Fruit fly (Drosophila melanogaster) whole organism, embryonic: ENCODE measurements around the gene kairos.

Experiments used
- Adf1 ChIP-seq: fragments of 200-800 bp; sonication (Bioruptor generic); IDR thresholded peaks from 2 replicates; pipeline ENCODE4 v1.3.6; 2022; ENCODE audit warnings: missing biosample characterization, missing genetic modification characterization
- Atf6 ChIP-seq: fragments of 200-800 bp; sonication (Bioruptor generic); IDR thresholded peaks from 2 replicates; pipeline ENCODE4 v1.3.6; 2022; ENCODE audit warnings: missing biosample characterization, missing genetic modification characterization
- CG15696 ChIP-seq: fragments of 200-800 bp; sonication (Bioruptor generic); optimal IDR thresholded peaks from 2 replicates; lab custom pipeline; 2019; ENCODE audit warnings: missing biosample characterization, mild to moderate bottlenecking, missing genetic modification characterization, moderate library complexity
- CG16779 ChIP-seq: fragments of 200-800 bp; sonication (Bioruptor generic); IDR thresholded peaks from 2 replicates; pipeline ENCODE4 v1.3.6; 2022; ENCODE audit warnings: missing biosample characterization, missing genetic modification characterization
- CG17385 ChIP-seq: fragments of 200-800 bp; sonication (Bioruptor generic); optimal IDR thresholded peaks from 3 replicates; lab custom pipeline; 2018; ENCODE audit warnings: missing biosample characterization, mild to moderate bottlenecking, missing genetic modification characterization
- CG2116 ChIP-seq: fragments of 200-800 bp; sonication (Bioruptor generic); optimal IDR thresholded peaks from 3 replicates; lab custom pipeline; 2018; ENCODE audit warnings: missing biosample characterization, mild to moderate bottlenecking, missing genetic modification characterization
- CG31224 ChIP-seq: fragments of 200-800 bp; sonication (Bioruptor generic); IDR thresholded peaks from 2 replicates; pipeline ENCODE4 v1.3.6; 2022; ENCODE audit warnings: missing biosample characterization, missing genetic modification characterization
- CG3163 ChIP-seq: fragments of 200-800 bp; sonication (Bioruptor generic); optimal IDR thresholded peaks from 3 replicates; lab custom pipeline; 2016; ENCODE audit warnings: missing biosample characterization, missing genetic modification characterization
- CG43689 ChIP-seq: fragments of 200-800 bp; sonication (Bioruptor generic); IDR thresholded peaks from 2 replicates; pipeline ENCODE4 v1.3.6; 2022; ENCODE audit warnings: missing biosample characterization, missing genetic modification characterization
- CG4854 ChIP-seq: fragments of 200-800 bp; sonication (Bioruptor generic); optimal IDR thresholded peaks from 2 replicates; lab custom pipeline; 2016; ENCODE audit warnings: missing biosample characterization, missing genetic modification characterization, inconsistent platforms
- CG5953 ChIP-seq: fragments of 200-800 bp; sonication (Bioruptor generic); IDR thresholded peaks from 2 replicates; pipeline ENCODE4 v1.3.6; 2022; ENCODE audit warnings: missing biosample characterization, missing genetic modification characterization
- CG6683 ChIP-seq: fragments of 200-800 bp; sonication (Bioruptor generic); optimal IDR thresholded peaks from 2 replicates; lab custom pipeline; 2017; ENCODE audit warnings: missing biosample characterization, mild to moderate bottlenecking, missing genetic modification characterization, missing genetic modification reagents
- CG6689 ChIP-seq: fragments of 200-800 bp; sonication (Bioruptor generic); IDR thresholded peaks from 2 replicates; pipeline ENCODE4 v1.3.6; 2022; ENCODE audit warnings: missing biosample characterization, missing genetic modification characterization
- CG6765 ChIP-seq: fragments of 200-800 bp; sonication (Bioruptor generic); optimal IDR thresholded peaks from 3 replicates; lab custom pipeline; 2017; ENCODE audit warnings: missing biosample characterization, mild to moderate bottlenecking, missing genetic modification characterization
- CG7745 ChIP-seq: fragments of 200-800 bp; sonication (Bioruptor generic); optimal IDR thresholded peaks from 2 replicates; lab custom pipeline; 2018; ENCODE audit warnings: missing biosample characterization, mild to moderate bottlenecking, missing genetic modification characterization, moderate library complexity
- CG7839 ChIP-seq: fragments of 200-800 bp; sonication (Bioruptor generic); optimal IDR thresholded peaks from 3 replicates; lab custom pipeline; 2018; ENCODE audit warnings: missing biosample characterization, mild to moderate bottlenecking, missing genetic modification characterization, moderate library complexity
- CG8924 ChIP-seq: fragments of 200-800 bp; optimal IDR thresholded peaks from 3 replicates; lab custom pipeline; 2019; ENCODE audit warnings: missing biosample characterization, mild to moderate bottlenecking, missing genetic modification characterization, moderate library complexity
- CG9817 ChIP-seq: fragments of 200-800 bp; sonication (Bioruptor generic); optimal IDR thresholded peaks from 2 replicates; lab custom pipeline; 2018; ENCODE audit warnings: missing biosample characterization, mild to moderate bottlenecking, missing genetic modification characterization, moderate library complexity
- Dip3 ChIP-seq: fragments of 200-800 bp; sonication (Bioruptor generic); optimal IDR thresholded peaks from 3 replicates; lab custom pipeline; 2016; ENCODE audit warnings: missing biosample characterization, missing genetic modification characterization
- Dref ChIP-seq: fragments of 200-800 bp; sonication (Bioruptor generic); IDR thresholded peaks from 2 replicates; pipeline ENCODE4 v1.3.6; 2022; ENCODE audit warnings: missing biosample characterization, missing genetic modification characterization
- E2f2 ChIP-seq: fragments of 200-800 bp; sonication (Bioruptor generic); IDR thresholded peaks from 2 replicates; pipeline ENCODE4 v1.3.6; 2022; ENCODE audit warnings: missing biosample characterization, missing genetic modification characterization
- Ets65A ChIP-seq: fragments of 200-800 bp; sonication (Bioruptor generic); peaks from one replicate; lab custom pipeline; 2016; ENCODE audit warnings: missing biosample characterization, missing genetic modification characterization
- H15 ChIP-seq: fragments of 200-800 bp; sonication (Bioruptor generic); IDR thresholded peaks from 3 replicates; pipeline ENCODE4 v1.3.6; 2022; ENCODE audit warnings: missing biosample characterization, missing genetic modification characterization
- Lhr ChIP-seq: fragments of 200-800 bp; sonication (Bioruptor generic); optimal IDR thresholded peaks from 3 replicates; lab custom pipeline; 2017; ENCODE audit warnings: mild to moderate bottlenecking, missing biosample characterization, missing genetic modification reagents, missing genetic modification characterization
- Mes4 ChIP-seq: fragments of 200-800 bp; sonication (Bioruptor generic); optimal IDR thresholded peaks from 2 replicates; lab custom pipeline; 2016; ENCODE audit warnings: missing biosample characterization, missing genetic modification characterization
- Nf-YB ChIP-seq: fragments of 200-800 bp; sonication (Bioruptor generic); optimal IDR thresholded peaks from 3 replicates; lab custom pipeline; 2019; ENCODE audit warnings: missing biosample characterization, mild to moderate bottlenecking, missing genetic modification characterization, moderate library complexity
- PHDP ChIP-seq: fragments of 200-800 bp; sonication (Bioruptor generic); optimal IDR thresholded peaks from 3 replicates; lab custom pipeline; 2018; ENCODE audit warnings: missing biosample characterization, mild to moderate bottlenecking, missing genetic modification characterization, moderate library complexity
- TFAM ChIP-seq: fragments of 200-800 bp; sonication (Bioruptor generic); optimal IDR thresholded peaks from 2 replicates; lab custom pipeline; 2017; ENCODE audit warnings: missing biosample characterization, missing genetic modification characterization, inconsistent platforms
- YL-1 ChIP-seq: fragments of 200-800 bp; sonication (Bioruptor generic); optimal IDR thresholded peaks from 3 replicates; lab custom pipeline; 2017; ENCODE audit warnings: missing biosample characterization, mild to moderate bottlenecking, missing genetic modification characterization
- ab ChIP-seq: fragments of 200-800 bp; sonication (Bioruptor generic); optimal IDR thresholded peaks from 2 replicates; lab custom pipeline; 2016; ENCODE audit warnings: missing biosample characterization, missing genetic modification characterization
- bab2 ChIP-seq: fragments of 200-800 bp; sonication (Bioruptor generic); optimal IDR thresholded peaks from 2 replicates; lab custom pipeline; 2016; ENCODE audit warnings: missing biosample characterization, missing genetic modification characterization
- cas ChIP-seq: fragments of 200-800 bp; sonication (Bioruptor generic); IDR thresholded peaks from 2 replicates; pipeline ENCODE4 v1.3.6; 2022; ENCODE audit warnings: missing biosample characterization, missing genetic modification characterization
- chn ChIP-seq: fragments of 200-800 bp; sonication (Bioruptor generic); optimal IDR thresholded peaks from 2 replicates; lab custom pipeline; 2016; ENCODE audit warnings: missing biosample characterization, missing genetic modification characterization
- crc ChIP-seq: fragments of 200-800 bp; sonication (Bioruptor generic); optimal IDR thresholded peaks from 2 replicates; lab custom pipeline; 2016; ENCODE audit warnings: missing biosample characterization, missing genetic modification characterization
- crp ChIP-seq, 2 experiments: fragments of 200-800 bp; sonication (Bioruptor generic); optimal IDR thresholded peaks; 2 replicates in 1 of 2; 3 replicates in 1 of 2; lab custom pipeline; 2017; ENCODE audit warnings: missing biosample characterization in 2 of 2, missing genetic modification characterization in 2 of 2, mild to moderate bottlenecking in 1 of 2, moderate library complexity in 1 of 2
- dan ChIP-seq: fragments of 200-800 bp; sonication (Bioruptor generic); IDR thresholded peaks from 2 replicates; pipeline ENCODE4 v1.3.6; 2022; ENCODE audit warnings: missing biosample characterization, missing genetic modification characterization
- hb ChIP-seq: fragments of 200-800 bp; sonication (Bioruptor generic); IDR thresholded peaks from 3 replicates; pipeline ENCODE4 v1.3.6; 2022; ENCODE audit warnings: missing biosample characterization, missing genetic modification characterization; ENCODE audit not compliant: partially characterized antibody
- hbn ChIP-seq: fragments of 200-800 bp; sonication (Bioruptor generic); IDR thresholded peaks from 2 replicates; pipeline ENCODE4 v1.3.6; 2022; ENCODE audit warnings: missing biosample characterization, missing genetic modification characterization; ENCODE audit not compliant: partially characterized antibody
- kay ChIP-seq: fragments of 200-800 bp; sonication (Bioruptor generic); optimal IDR thresholded peaks from 2 replicates; lab custom pipeline; 2016; ENCODE audit warnings: missing biosample characterization, missing genetic modification characterization
- nerfin-2 ChIP-seq: fragments of 200-800 bp; sonication (Bioruptor generic); IDR thresholded peaks from 2 replicates; pipeline ENCODE4 v1.3.6; 2022; ENCODE audit warnings: missing biosample characterization, missing genetic modification characterization; ENCODE audit not compliant: partially characterized antibody
- nom ChIP-seq: fragments of 200-800 bp; sonication (Bioruptor generic); optimal IDR thresholded peaks from 2 replicates; lab custom pipeline; 2017; ENCODE audit warnings: missing biosample characterization, missing genetic modification characterization, mild to moderate bottlenecking, moderate library complexity, missing genetic modification reagents
- rib ChIP-seq: fragments of 200-800 bp; sonication (Bioruptor generic); IDR thresholded peaks from 2 replicates; pipeline ENCODE4 v1.3.6; 2022; ENCODE audit warnings: missing biosample characterization, missing genetic modification characterization
- seq ChIP-seq: fragments of 200-800 bp; sonication (Bioruptor generic); IDR thresholded peaks from 2 replicates; pipeline ENCODE4 v1.3.6; 2022; ENCODE audit warnings: missing biosample characterization, missing genetic modification characterization
- sisA ChIP-seq: fragments of 200-800 bp; sonication (Bioruptor generic); IDR thresholded peaks from 2 replicates; pipeline ENCODE4 v1.3.6; 2022; ENCODE audit warnings: missing biosample characterization, missing genetic modification characterization
- sr ChIP-seq: fragments of 200-800 bp; sonication (Bioruptor generic); IDR thresholded peaks from 3 replicates; pipeline ENCODE4 v1.3.6; 2022; ENCODE audit warnings: missing biosample characterization, missing genetic modification characterization
- stc ChIP-seq: fragments of 200-800 bp; sonication (Bioruptor generic); IDR thresholded peaks from 2 replicates; pipeline ENCODE4 v1.3.6; 2022; ENCODE audit warnings: missing biosample characterization, missing genetic modification characterization
- vfl ChIP-seq: fragments of 200-800 bp; sonication (Bioruptor generic); optimal IDR thresholded peaks from 2 replicates; lab custom pipeline; 2016; ENCODE audit warnings: missing biosample characterization, missing genetic modification characterization
- vnd ChIP-seq: fragments of 200-800 bp; sonication (Bioruptor generic); IDR thresholded peaks from 3 replicates; pipeline ENCODE4 v1.3.6; 2022; ENCODE audit warnings: missing biosample characterization, missing genetic modification characterization; ENCODE audit not compliant: partially characterized antibody
- zen2 ChIP-seq: fragments of 200-800 bp; sonication (Bioruptor generic); IDR thresholded peaks from 3 replicates; pipeline ENCODE4 v1.3.6; 2022; ENCODE audit warnings: missing biosample characterization, missing genetic modification characterization; ENCODE audit not compliant: partially characterized antibody

kairos gene

dm6 chrX:18370775-18371735 lies 15.1 kb upstream of the kairos start (continued):
- TF ChIP-seq CG16779 (GFP tag; lab: Robert Waterston, UW) (no peak), CG3163 (GFP tag; lab: Kevin White, UChicago) (peak; percentile 20), CG15696 (tag; lab: Kevin White, UChicago) (peak; percentile 14), seq (GFP tag; lab: Robert Waterston, UW) (no peak), CG43689 (GFP tag; lab: Robert Waterston, UW) (no peak), kay (GFP tag; lab: Kevin White, UChicago) (no peak), Dref (GFP tag; lab: Robert Waterston, UW) (peak; percentile 93), CG9817 (tag; lab: Kevin White, UChicago) (peak; percentile 41), sr (GFP tag; lab: Robert Waterston, UW) (no peak), E2f2 (peak; percentile 94), Mes4 (GFP tag; lab: Kevin White, UChicago) (no peak), ab (GFP tag; lab: Kevin White, UChicago) (no peak), CG7839 (tag; lab: Kevin White, UChicago) (peak; percentile 17), CG17385 (GFP tag; lab: Kevin White, UChicago) (peak; percentile 5), vfl (GFP tag; lab: Kevin White, UChicago) (peak; percentile 46), sisA (GFP tag; lab: Robert Waterston, UW) (no peak), CG31224 (GFP tag; lab: Robert Waterston, UW) (no peak), Ets65A (GFP tag; lab: Kevin White, UChicago) (peak; percentile 96), TFAM (GFP tag; lab: Kevin White, UChicago) (no peak), hb (peak; percentile 98), YL-1 (GFP tag; lab: Kevin White, UChicago) (peak; percentile 95), stc (GFP tag; lab: Robert Waterston, UW) (no peak), cas (GFP tag; lab: Robert Waterston, UW) (no peak), nerfin-2 (peak; percentile 96), Dip3 (GFP tag; lab: Kevin White, UChicago) (peak; percentile 35), CG8924 (tag; lab: Kevin White, UChicago) (no peak), rib (GFP tag; lab: Robert Waterston, UW) (no peak), nom (peak; percentile 98), CG6689 (GFP tag; lab: Robert Waterston, UW) (peak; percentile 26; the same call in 1 of the 2 replicates), crp (GFP tag; optimal IDR thresholded peaks at IDR 0.05; lab: Kevin White, UChicago) (peak in 1 of 2 experiments; percentile 6), PHDP (tag; lab: Kevin White, UChicago) (no peak), crc (no peak), hbn (peak; percentile 98), CG6765 (no peak), CG6683 (GFP tag; lab: Kevin White, UChicago) (no peak), CG5953 (GFP tag; lab: Robert Waterston, UW) (no peak), H15 (GFP tag; lab: Robert Waterston, UW) (no peak), zen2 (GFP tag; lab: Robert Waterston, UW) (peak; percentile 96), CG4854 (no peak), bab2 (no peak), chn (peak; percentile 18), Adf1 (GFP tag; lab: Robert Waterston, UW) (no peak; the same call in 1 of the 2 replicates), vnd (GFP tag; lab: Robert Waterston, UW) (peak; percentile 97), Nf-YB (GFP tag; lab: Kevin White, UChicago) (no peak), CG7745 (tag; lab: Kevin White, UChicago) (no peak), Lhr (GFP tag; lab: Kevin White, UChicago) (peak; percentile 91), dan (GFP tag; lab: Robert Waterston, UW) (no peak), CG2116 (GFP tag; lab: Kevin White, UChicago) (peak; percentile 92), Atf6 (GFP tag; lab: Robert Waterston, UW) (peak; percentile 25; the same call in 1 of the 2 replicates)
